Worm (Caenorhabditis elegans): ENCODE measurements around the gene amt-3.

ce11 chrII:8385561-8385960, 16.6 kb upstream of the amt-3 start:
- TF ChIP-seq ceh-79 (tag; optimal IDR thresholded peaks at IDR 0.05) = no peak
- TF ChIP-seq F57C9.4 (tag; optimal IDR thresholded peaks at IDR 0.05) = no peak
- no peak for TF ChIP-seq zim-3 (tag; optimal IDR thresholded peaks at IDR 0.05)
